Fruit fly (Drosophila melanogaster) whole organism: ENCODE data around the gene CSN6.

Experiments used
- CG8478 ChIP-seq: fragments of >200 bp; optimal IDR thresholded peaks from 2 replicates; lab custom pipeline; 2018; ENCODE audit warnings: inconsistent platforms
- Dll ChIP-seq: fragments of >200 bp; optimal IDR thresholded peaks from 2 replicates; lab custom pipeline; 2017
- EcR ChIP-seq, 2 experiments: fragments of >200 bp; optimal IDR thresholded peaks; 2 replicates each; lab custom pipeline; 2017; ENCODE audit warnings: missing biosample characterization in 2 of 2, missing genetic modification characterization in 2 of 2, missing genetic modification reagents in 2 of 2
- pan ChIP-seq: fragments of >200 bp; optimal IDR thresholded peaks from 2 replicates; lab custom pipeline; 2017

DNA sequence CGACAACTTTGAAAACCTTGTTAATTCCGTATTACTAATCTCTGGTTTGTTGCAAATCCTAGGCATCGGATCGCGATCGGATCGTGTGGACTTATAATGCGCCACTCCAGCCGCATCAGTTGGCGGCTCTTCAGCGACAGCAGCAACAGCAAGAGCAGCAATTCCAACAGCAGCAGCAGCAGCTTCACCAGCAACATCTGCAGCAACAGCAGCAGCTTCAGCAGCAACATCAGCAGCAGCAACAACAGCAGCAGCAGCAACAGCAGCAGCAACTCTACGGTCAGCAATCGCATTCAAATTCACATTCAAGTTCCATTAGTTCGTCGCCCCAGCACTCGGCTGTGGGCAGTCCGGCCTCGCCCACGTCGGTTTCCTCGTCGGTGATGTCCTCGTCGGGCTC is 22.2 kb downstream of the CSN6 start:
- TF ChIP-seq pan (lab: Kevin White, UChicago) (no peak), CG8478 (no peak), EcR (GFP tag; optimal IDR thresholded peaks at IDR 0.05; lab: Kevin White, UChicago) (no peak), Dll (no peak)
